Worm (Caenorhabditis elegans) whole organism, midembryonic: ENCODE measurements around the gene acy-2.

ENCODE experiments used
- T22C8.4 ChIP-seq: fragments of 200-800 bp; sonication (Bioruptor generic); IDR thresholded peaks from 2 replicates; pipeline ENCODE4 v1.3.6; 2022; ENCODE audit warnings: missing genetic modification characterization, missing compliant biosample characterization
- cog-1 ChIP-seq: sonication (generic microtip); optimal IDR thresholded peaks from 2 replicates; lab custom pipeline; 2016; ENCODE audit warnings: missing genetic modification characterization, missing compliant biosample characterization
- flt-1 ChIP-seq: fragments of 200-800 bp; sonication (Bioruptor generic); IDR thresholded peaks from 2 replicates; pipeline ENCODE4 v1.3.6; 2022; ENCODE audit warnings: missing genetic modification characterization, missing compliant biosample characterization
- klf-2 ChIP-seq: fragments of 200-800 bp; sonication (Bioruptor generic); conservative IDR thresholded peaks from 2 replicates; pipeline ENCODE4 v1.3.6; 2022; ENCODE audit warnings: missing genetic modification reagents, missing genetic modification characterization, missing compliant biosample characterization
- med-1 ChIP-seq: sonication (generic microtip); optimal IDR thresholded peaks from 2 replicates; lab custom pipeline; 2017; ENCODE audit warnings: missing genetic modification characterization, mild to moderate bottlenecking, missing compliant biosample characterization, antibody characterized with exemption, missing genetic modification reagents; ENCODE audit not compliant: insufficient read depth
- ref-1 ChIP-seq: fragments of 200-800 bp; sonication (Bioruptor generic); conservative IDR thresholded peaks from 2 replicates; pipeline ENCODE4 v1.3.6; 2022; ENCODE audit warnings: missing genetic modification reagents, missing genetic modification characterization, missing compliant biosample characterization
- tab-1 ChIP-seq: fragments of 200-800 bp; sonication (Bioruptor generic); IDR thresholded peaks from 2 replicates; pipeline ENCODE4 v1.3.6; 2022; ENCODE audit warnings: missing genetic modification characterization, missing compliant biosample characterization
- ztf-23 ChIP-seq: fragments of 200-800 bp; sonication (Bioruptor generic); IDR thresholded peaks from 2 replicates; pipeline ENCODE4 v1.3.6; 2022; ENCODE audit warnings: missing genetic modification reagents, missing genetic modification characterization, missing compliant biosample characterization
- ztf-29 ChIP-seq: fragments of 200-800 bp; sonication (Bioruptor generic); IDR thresholded peaks from 2 replicates; pipeline ENCODE4 v1.3.6; 2022; ENCODE audit warnings: missing genetic modification reagents, missing genetic modification characterization, missing compliant biosample characterization

Gene acy-2

ce11 chrV:5975724-5976123 is at the start of gene acy-2:
TSS of gene acy-2 (plus strand) at chrV:5976024.
- TF ChIP-seq ztf-29 (GFP tag; lab: Robert Waterston, UW) = no peak
- no peak for TF ChIP-seq med-1 (GFP tag; lab: Kevin White, UChicago)
- TF ChIP-seq T22C8.4 (GFP tag; lab: Robert Waterston, UW) = no peak
- no peak for TF ChIP-seq flt-1
- TF ChIP-seq ref-1 (GFP tag; lab: Robert Waterston, UW) = no peak

ce11 chrV:5927347-5927746 is 48.5 kb upstream of the acy-2 start, which contains the start of gene srsx-17:
TSS of gene srsx-17 (plus strand) at chrV:5927647.
- TF ChIP-seq klf-2 (GFP tag; lab: Robert Waterston, UW) = no peak
- TF ChIP-seq ztf-23 (GFP tag; lab: Robert Waterston, UW) = no peak
- no peak for TF ChIP-seq cog-1
- no peak for TF ChIP-seq med-1 (GFP tag; lab: Kevin White, UChicago)
- TF ChIP-seq ztf-29 (GFP tag; lab: Robert Waterston, UW) = no peak

- TF ChIP-seq T22C8.4 (GFP tag; lab: Robert Waterston, UW) (no peak), flt-1 (no peak), ztf-23 (GFP tag; lab: Robert Waterston, UW) (no peak), tab-1 (GFP tag; lab: Robert Waterston, UW) (no peak), cog-1 (no peak), klf-2 (GFP tag; lab: Robert Waterston, UW) (no peak), ref-1 (GFP tag; lab: Robert Waterston, UW) (no peak), med-1 (GFP tag; lab: Kevin White, UChicago) (no peak), ztf-29 (GFP tag; lab: Robert Waterston, UW) (no peak)
These were observed 47.8 kb upstream of the acy-2 start for ce11 chrV:5928006-5928405.

- no peak for TF ChIP-seq flt-1
- no peak for TF ChIP-seq ztf-23 (GFP tag; lab: Robert Waterston, UW)
- no peak for TF ChIP-seq T22C8.4 (GFP tag; lab: Robert Waterston, UW)
- TF ChIP-seq klf-2 (GFP tag; lab: Robert Waterston, UW) = no peak
- TF ChIP-seq tab-1 (GFP tag; lab: Robert Waterston, UW) = no peak
- no peak for TF ChIP-seq ref-1 (GFP tag; lab: Robert Waterston, UW)
- TF ChIP-seq cog-1 = no peak
- no peak for TF ChIP-seq med-1 (GFP tag; lab: Kevin White, UChicago)
- TF ChIP-seq ztf-29 (GFP tag; lab: Robert Waterston, UW) = no peak
These were observed 45.2 kb upstream of the acy-2 start, which contains the start of gene galt-1 for ce11 chrV:5930588-5930987. TSS of gene galt-1 (plus strand) at chrV:5930905.

ce11 chrV:5936691-5937090 is 39.1 kb upstream of the acy-2 start, which contains the start of the genes M03F8.5 and M03F8.7:
TSS of gene M03F8.5 (minus strand) at chrV:5936791.
TSS of gene M03F8.7 (plus strand) at chrV:5936939.
- TF ChIP-seq klf-2 (GFP tag; lab: Robert Waterston, UW) = no peak
- TF ChIP-seq cog-1 = no peak
- TF ChIP-seq tab-1 (GFP tag; lab: Robert Waterston, UW) = no peak
- no peak for TF ChIP-seq ztf-23 (GFP tag; lab: Robert Waterston, UW)
- TF ChIP-seq ztf-29 (GFP tag; lab: Robert Waterston, UW) = no peak
- no peak for TF ChIP-seq med-1 (GFP tag; lab: Kevin White, UChicago)
- TF ChIP-seq ref-1 (GFP tag; lab: Robert Waterston, UW) = no peak
- no peak for TF ChIP-seq T22C8.4 (GFP tag; lab: Robert Waterston, UW)
- TF ChIP-seq flt-1 = no peak

- TF ChIP-seq ztf-23 (GFP tag; lab: Robert Waterston, UW) = no peak
- TF ChIP-seq tab-1 (GFP tag; lab: Robert Waterston, UW) = no peak
- TF ChIP-seq flt-1 = no peak
- no peak for TF ChIP-seq ref-1 (GFP tag; lab: Robert Waterston, UW)
- no peak for TF ChIP-seq med-1 (GFP tag; lab: Kevin White, UChicago)
- no peak for TF ChIP-seq ztf-29 (GFP tag; lab: Robert Waterston, UW)
- TF ChIP-seq klf-2 (GFP tag; lab: Robert Waterston, UW) = no peak
- TF ChIP-seq T22C8.4 (GFP tag; lab: Robert Waterston, UW) = no peak
- no peak for TF ChIP-seq cog-1
These were observed 36.2 kb upstream of the acy-2 start, which contains the start of gene syf-3 for ce11 chrV:5939503-5940072. TSS of gene syf-3 (plus strand) at chrV:5940022.

ce11 chrV:5943167-5943566 is 32.7 kb upstream of the acy-2 start, which contains the start of gene pst-1:
TSS of gene pst-1 (plus strand) at chrV:5943467.
- TF ChIP-seq cog-1 (no peak), ref-1 (GFP tag; lab: Robert Waterston, UW) (no peak), ztf-23 (GFP tag; lab: Robert Waterston, UW) (no peak), tab-1 (GFP tag; lab: Robert Waterston, UW) (no peak), ztf-29 (GFP tag; lab: Robert Waterston, UW) (no peak), T22C8.4 (GFP tag; lab: Robert Waterston, UW) (no peak)

- TF ChIP-seq med-1 (GFP tag; lab: Kevin White, UChicago) (no peak), ztf-23 (GFP tag; lab: Robert Waterston, UW) (no peak), tab-1 (GFP tag; lab: Robert Waterston, UW) (no peak), T22C8.4 (GFP tag; lab: Robert Waterston, UW) (no peak), flt-1 (no peak), cog-1 (no peak), ztf-29 (GFP tag; lab: Robert Waterston, UW) (no peak), ref-1 (GFP tag; lab: Robert Waterston, UW) (no peak), klf-2 (GFP tag; lab: Robert Waterston, UW) (no peak)
These were observed 26.1 kb upstream of the acy-2 start for ce11 chrV:5949674-5950149.

- TF ChIP-seq klf-2 (GFP tag; lab: Robert Waterston, UW) (no peak), ref-1 (GFP tag; lab: Robert Waterston, UW) (no peak), flt-1 (no peak), ztf-23 (GFP tag; lab: Robert Waterston, UW) (no peak), tab-1 (GFP tag; lab: Robert Waterston, UW) (no peak), cog-1 (no peak), med-1 (GFP tag; lab: Kevin White, UChicago) (no peak), ztf-29 (GFP tag; lab: Robert Waterston, UW) (no peak), T22C8.4 (GFP tag; lab: Robert Waterston, UW) (no peak)
These were observed 24.7 kb upstream of the acy-2 start, which contains the start of gene M03F8.1 for ce11 chrV:5951133-5951532. TSS of gene M03F8.1 (plus strand) at chrV:5951433.
